Comparison of ENCODE assay signal across 1 fruit fly cellular context in genomic region chr3R:11564792-11565402, dm6.
A peak's percentile ranks its signal among the peaks of the same experiment; 100 is the strongest.
TF ChIP-seq lines count a peak whose summit lies in the region.

No protein-coding gene starts in this region.

TF ChIP-seq in whole organism, adult, 20 proteins besides CTCF, POLR2A, EP300 and RAD21 (continued from another document):
- peak; percentile 19 for TF ChIP-seq cic (GFP tag; optimal IDR thresholded peaks at IDR 0.05; lab: Kevin White, UChicago)
TF ChIP-seq in whole organism, adult: peak in this region for 4.
